Fruit fly (Drosophila melanogaster): ENCODE results near the gene mRpS10.

DNA sequence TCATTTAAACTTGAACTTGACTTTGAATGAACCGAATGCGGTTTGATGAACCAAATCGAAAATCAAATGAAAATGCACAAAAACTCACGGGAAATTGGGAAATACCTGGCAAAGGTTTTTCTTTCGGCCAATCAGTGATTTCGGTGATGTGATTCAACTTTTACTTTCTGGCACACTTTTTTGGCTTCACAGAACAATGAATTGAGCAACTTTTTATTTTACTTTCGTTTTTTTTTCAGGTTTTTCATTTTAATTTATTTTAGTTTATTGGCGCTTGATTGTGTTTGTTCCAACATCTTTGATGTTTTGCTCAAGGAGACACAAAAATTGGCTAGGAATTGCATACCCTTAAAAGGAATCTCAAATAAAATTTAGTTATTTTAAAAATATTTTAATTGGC lies 48.0 kb upstream of the mRpS10 start, which contains the start of gene Mf:
- TF ChIP-seq Lpt (GFP tag; optimal IDR thresholded peaks at IDR 0.05) (no peak), svp (GFP tag) (no peak), Hr39 (GFP tag; optimal IDR thresholded peaks at IDR 0.05) (no peak), fd85E (GFP tag; optimal IDR thresholded peaks at IDR 0.05) (no peak), CG6792 (GFP tag; optimal IDR thresholded peaks at IDR 0.05) (no peak), CG6163 (GFP tag; IDR thresholded peaks at IDR 0.05) (no peak), CG8119 (GFP tag; IDR thresholded peaks at IDR 0.05) (no peak), Sox14 (GFP tag; optimal IDR thresholded peaks at IDR 0.05) (no peak), dsx (GFP tag; optimal IDR thresholded peaks at IDR 0.05; ENCODE audit: poor library complexity, severe bottlenecking) (no peak), Hr38 (GFP tag; optimal IDR thresholded peaks at IDR 0.05) (no peak), Met (GFP tag; optimal IDR thresholded peaks at IDR 0.05) (no peak), CG3032 (tag; optimal IDR thresholded peaks at IDR 0.05) (no peak), Hr4 (GFP tag; optimal IDR thresholded peaks at IDR 0.05) (no peak)

Measured in whole organism, prepupa.